Fruit fly (Drosophila melanogaster) whole organism, embryonic: ENCODE results near the gene CG7519.

Experiments
- Bdp1 ChIP-seq: fragments of 200-800 bp; sonication (Bioruptor generic); optimal IDR thresholded peaks from 3 replicates; lab custom pipeline; 2016; ENCODE audit warnings: missing biosample characterization, missing genetic modification characterization
- CG10366 ChIP-seq: fragments of 200-800 bp; sonication (Bioruptor generic); IDR thresholded peaks from 2 replicates; pipeline ENCODE4 v1.3.6; 2022; ENCODE audit warnings: missing biosample characterization, missing genetic modification characterization
- CG10462 ChIP-seq: fragments of 200-800 bp; sonication (Bioruptor generic); optimal IDR thresholded peaks from 2 replicates; lab custom pipeline; 2016; ENCODE audit warnings: missing biosample characterization, missing genetic modification characterization
- CG11398 ChIP-seq: fragments of 200-800 bp; sonication (Bioruptor generic); optimal IDR thresholded peaks from 2 replicates; lab custom pipeline; 2016; ENCODE audit warnings: missing biosample characterization, missing genetic modification characterization
- CG11695 ChIP-seq: fragments of 200-800 bp; sonication (Bioruptor generic); IDR thresholded peaks from 3 replicates; pipeline ENCODE4 v1.3.6; 2022; ENCODE audit warnings: missing biosample characterization, missing genetic modification characterization
- CG12104 ChIP-seq: fragments of 200-800 bp; sonication (Bioruptor generic); optimal IDR thresholded peaks from 3 replicates; lab custom pipeline; 2016; ENCODE audit warnings: missing biosample characterization, missing genetic modification characterization
- CG15269 ChIP-seq: fragments of 200-800 bp; sonication (Bioruptor generic); optimal IDR thresholded peaks from 2 replicates; lab custom pipeline; 2018; ENCODE audit warnings: missing biosample characterization, mild to moderate bottlenecking, missing genetic modification characterization, moderate library complexity
- CG15696 ChIP-seq: fragments of 200-800 bp; sonication (Bioruptor generic); optimal IDR thresholded peaks from 2 replicates; lab custom pipeline; 2019; ENCODE audit warnings: missing biosample characterization, mild to moderate bottlenecking, missing genetic modification characterization, moderate library complexity
- CG16813 ChIP-seq: fragments of 200-800 bp; sonication (Bioruptor generic); IDR thresholded peaks from 3 replicates; pipeline ENCODE4 v1.3.6; 2022; ENCODE audit warnings: missing biosample characterization, missing genetic modification characterization; ENCODE audit not compliant: partially characterized antibody
- CG17802 ChIP-seq: fragments of 200-800 bp; sonication (Bioruptor generic); optimal IDR thresholded peaks from 2 replicates; lab custom pipeline; 2018; ENCODE audit warnings: missing biosample characterization, mild to moderate bottlenecking, missing genetic modification characterization, moderate library complexity
- CG18476 ChIP-seq: fragments of 200-800 bp; sonication (Bioruptor generic); optimal IDR thresholded peaks from 2 replicates; lab custom pipeline; 2016; ENCODE audit warnings: missing biosample characterization, mild to moderate bottlenecking, missing genetic modification characterization
- CG18599 ChIP-seq: fragments of 200-800 bp; sonication (Bioruptor generic); optimal IDR thresholded peaks from 3 replicates; lab custom pipeline; 2017; ENCODE audit warnings: missing biosample characterization, missing genetic modification characterization, mild to moderate bottlenecking, moderate library complexity, missing genetic modification reagents
- CG2199 ChIP-seq: fragments of 200-800 bp; sonication (Bioruptor generic); IDR thresholded peaks from 3 replicates; pipeline ENCODE4 v1.3.6; 2022; ENCODE audit warnings: missing biosample characterization, missing genetic modification characterization
- CG30403 ChIP-seq: fragments of 200-800 bp; sonication (Bioruptor generic); optimal IDR thresholded peaks from 3 replicates; lab custom pipeline; 2016; ENCODE audit warnings: missing biosample characterization, missing genetic modification characterization
- CG3847 ChIP-seq: fragments of 200-800 bp; sonication (Bioruptor generic); IDR thresholded peaks from 2 replicates; pipeline ENCODE4 v1.3.6; 2022; ENCODE audit warnings: missing biosample characterization, missing genetic modification characterization
- CG4424 ChIP-seq: fragments of 200-800 bp; sonication (Bioruptor generic); optimal IDR thresholded peaks from 3 replicates; lab custom pipeline; 2016; ENCODE audit warnings: missing biosample characterization, missing genetic modification characterization
- CG4820 ChIP-seq: fragments of 200-800 bp; sonication (Bioruptor generic); optimal IDR thresholded peaks from 3 replicates; lab custom pipeline; 2016; ENCODE audit warnings: missing biosample characterization, missing genetic modification characterization
- CG9437 ChIP-seq: fragments of 200-800 bp; sonication (Bioruptor generic); optimal IDR thresholded peaks from 2 replicates; lab custom pipeline; 2018; ENCODE audit warnings: missing biosample characterization, mild to moderate bottlenecking, missing genetic modification characterization
- CG9609 ChIP-seq: fragments of 200-800 bp; sonication (Bioruptor generic); optimal IDR thresholded peaks from 3 replicates; lab custom pipeline; 2016; ENCODE audit warnings: missing biosample characterization, missing genetic modification characterization
- CG9876 ChIP-seq: fragments of 200-800 bp; sonication (Bioruptor generic); optimal IDR thresholded peaks from 2 replicates; lab custom pipeline; 2016; ENCODE audit warnings: missing biosample characterization, missing genetic modification characterization
- Dip2 ChIP-seq: fragments of 200-800 bp; sonication (Bioruptor generic); IDR thresholded peaks from 2 replicates; pipeline ENCODE4 v1.3.6; 2022; ENCODE audit warnings: missing biosample characterization, missing genetic modification characterization
- Elba2 ChIP-seq: fragments of 200-800 bp; sonication (Bioruptor generic); optimal IDR thresholded peaks from 3 replicates; lab custom pipeline; 2016; ENCODE audit warnings: missing biosample characterization, missing genetic modification characterization
- HLHmδ ChIP-seq: fragments of 200-800 bp; sonication (Bioruptor generic); optimal IDR thresholded peaks from 2 replicates; lab custom pipeline; 2018; ENCODE audit warnings: missing biosample characterization, mild to moderate bottlenecking, missing genetic modification characterization, moderate library complexity
- Hr39 ChIP-seq: fragments of >200 bp; optimal IDR thresholded peaks from 2 replicates; lab custom pipeline; 2017
- Mes4 ChIP-seq: fragments of 200-800 bp; sonication (Bioruptor generic); optimal IDR thresholded peaks from 2 replicates; lab custom pipeline; 2016; ENCODE audit warnings: missing biosample characterization, missing genetic modification characterization
- NFAT ChIP-seq: fragments of 200-800 bp; sonication (Bioruptor generic); IDR thresholded peaks from 2 replicates; pipeline ENCODE4 v1.3.6; 2022; ENCODE audit warnings: missing biosample characterization, missing genetic modification characterization
- Nf-YC ChIP-seq: fragments of 200-800 bp; optimal IDR thresholded peaks from 3 replicates; lab custom pipeline; 2019; ENCODE audit warnings: missing biosample characterization, mild to moderate bottlenecking, missing genetic modification characterization, moderate library complexity
- Ptx1 ChIP-seq: fragments of 200-800 bp; sonication (Bioruptor generic); IDR thresholded peaks from 2 replicates; pipeline ENCODE4 v1.3.6; 2022; ENCODE audit warnings: missing biosample characterization, missing genetic modification characterization
- Ravus ChIP-seq: fragments of 200-800 bp; sonication (Bioruptor generic); IDR thresholded peaks from 2 replicates; pipeline ENCODE4 v1.3.6; 2022; ENCODE audit warnings: missing biosample characterization, missing genetic modification characterization
- Rx ChIP-seq: fragments of 200-800 bp; sonication (Bioruptor generic); IDR thresholded peaks from 2 replicates; pipeline ENCODE4 v1.3.6; 2022; ENCODE audit warnings: missing biosample characterization, missing genetic modification characterization
- Sox100B ChIP-seq: fragments of 200-800 bp; sonication (Bioruptor generic); optimal IDR thresholded peaks from 3 replicates; lab custom pipeline; 2018; ENCODE audit warnings: missing biosample characterization, mild to moderate bottlenecking, missing genetic modification characterization
- Sry-β ChIP-seq: fragments of 200-800 bp; sonication (Bioruptor generic); optimal IDR thresholded peaks from 2 replicates; lab custom pipeline; 2018; ENCODE audit warnings: missing biosample characterization, mild to moderate bottlenecking, missing genetic modification characterization, moderate library complexity
- Taf1 ChIP-seq: fragments of 200-800 bp; sonication (Bioruptor generic); IDR thresholded peaks from 2 replicates; pipeline ENCODE4 v1.3.6; 2022; ENCODE audit warnings: missing biosample characterization, missing genetic modification characterization
- Tbp ChIP-seq: fragments of >200 bp; optimal IDR thresholded peaks from 2 replicates; lab custom pipeline; 2018; ENCODE audit warnings: missing biosample characterization, missing genetic modification characterization
- Trl ChIP-seq, 3 experiments: fragments of >200 bp in 2 of 3; fragments of 200-800 bp in 1 of 3; sonication (Bioruptor generic) in 1 of 3; optimal IDR thresholded peaks; 2 replicates in 1 of 3; 3 replicates in 2 of 3; lab custom pipeline; 2016 to 2017; ENCODE audit warnings: missing biosample characterization in 1 of 3, missing genetic modification characterization in 1 of 3
- cad ChIP-seq: fragments of >200 bp; optimal IDR thresholded peaks from 2 replicates; lab custom pipeline; 2017; ENCODE audit warnings: missing biosample characterization, missing genetic modification characterization
- chm ChIP-seq: fragments of 200-800 bp; sonication (Bioruptor generic); IDR thresholded peaks from 2 replicates; pipeline ENCODE4 v1.3.6; 2022; ENCODE audit warnings: missing biosample characterization, missing genetic modification characterization
- croc ChIP-seq: fragments of 200-800 bp; sonication (Bioruptor generic); conservative IDR thresholded peaks from 3 replicates; pipeline ENCODE4 v1.3.6; 2022; ENCODE audit warnings: missing biosample characterization, missing genetic modification characterization
- dati ChIP-seq: fragments of 200-800 bp; sonication (Bioruptor generic); IDR thresholded peaks from 2 replicates; pipeline ENCODE4 v1.3.6; 2022; ENCODE audit warnings: missing biosample characterization, missing genetic modification characterization
- dm ChIP-seq: fragments of 200-800 bp; sonication (Bioruptor generic); optimal IDR thresholded peaks from 3 replicates; lab custom pipeline; 2016; ENCODE audit warnings: missing biosample characterization, missing genetic modification characterization
- esg ChIP-seq: fragments of 200-800 bp; sonication (Bioruptor generic); conservative IDR thresholded peaks from 2 replicates; pipeline ENCODE4 v1.3.6; 2022; ENCODE audit warnings: missing biosample characterization, missing genetic modification characterization
- eve ChIP-seq, 2 experiments: fragments of >200 bp; optimal IDR thresholded peaks; 2 replicates each; lab custom pipeline; 2017; ENCODE audit warnings: missing biosample characterization in 2 of 2, missing genetic modification characterization in 2 of 2
- hkb ChIP-seq, 2 experiments: fragments of 200-800 bp in 1 of 2; fragments of >200 bp in 1 of 2; sonication (Bioruptor generic) in 1 of 2; IDR thresholded peaks in 1 of 2; optimal IDR thresholded peaks in 1 of 2; 2 replicates each; pipeline versions ENCODE4 v1.3.6 to Lab custom; 2017 to 2022; ENCODE audit warnings: missing biosample characterization in 1 of 2, missing genetic modification characterization in 1 of 2
- ind ChIP-seq: fragments of 200-800 bp; sonication (Bioruptor generic); optimal IDR thresholded peaks from 3 replicates; lab custom pipeline; 2016; ENCODE audit warnings: missing biosample characterization, missing genetic modification characterization
- nau ChIP-seq: fragments of 200-800 bp; sonication (Bioruptor generic); optimal IDR thresholded peaks from 3 replicates; lab custom pipeline; 2017; ENCODE audit warnings: missing biosample characterization, mild to moderate bottlenecking, missing genetic modification characterization, missing genetic modification reagents
- nerfin-2 ChIP-seq: fragments of 200-800 bp; sonication (Bioruptor generic); IDR thresholded peaks from 2 replicates; pipeline ENCODE4 v1.3.6; 2022; ENCODE audit warnings: missing biosample characterization, missing genetic modification characterization; ENCODE audit not compliant: partially characterized antibody
- oc ChIP-seq: fragments of 200-800 bp; sonication (Bioruptor generic); optimal IDR thresholded peaks from 2 replicates; lab custom pipeline; 2018; ENCODE audit warnings: missing biosample characterization, mild to moderate bottlenecking, missing genetic modification characterization, moderate library complexity
- ranshi ChIP-seq: fragments of 200-800 bp; sonication (Bioruptor generic); IDR thresholded peaks from 2 replicates; pipeline ENCODE4 v1.3.6; 2022; ENCODE audit warnings: missing biosample characterization, missing genetic modification characterization
- sqz ChIP-seq: fragments of 200-800 bp; sonication (Bioruptor generic); optimal IDR thresholded peaks from 3 replicates; lab custom pipeline; 2018; ENCODE audit warnings: missing biosample characterization, mild to moderate bottlenecking, missing genetic modification characterization
- stwl ChIP-seq: fragments of 200-800 bp; sonication (Bioruptor generic); optimal IDR thresholded peaks from 3 replicates; lab custom pipeline; 2018; ENCODE audit warnings: missing biosample characterization, mild to moderate bottlenecking, missing genetic modification characterization, moderate library complexity
- sug ChIP-seq: fragments of 200-800 bp; optimal IDR thresholded peaks from 2 replicates; lab custom pipeline; 2019; ENCODE audit warnings: missing biosample characterization, mild to moderate bottlenecking, missing genetic modification characterization, moderate library complexity
- unc-4 ChIP-seq: fragments of 200-800 bp; sonication (Bioruptor generic); IDR thresholded peaks from 2 replicates; pipeline ENCODE4 v1.3.6; 2022; ENCODE audit warnings: missing biosample characterization, missing genetic modification characterization; ENCODE audit not compliant: partially characterized antibody

Gene CG7519

DNA sequence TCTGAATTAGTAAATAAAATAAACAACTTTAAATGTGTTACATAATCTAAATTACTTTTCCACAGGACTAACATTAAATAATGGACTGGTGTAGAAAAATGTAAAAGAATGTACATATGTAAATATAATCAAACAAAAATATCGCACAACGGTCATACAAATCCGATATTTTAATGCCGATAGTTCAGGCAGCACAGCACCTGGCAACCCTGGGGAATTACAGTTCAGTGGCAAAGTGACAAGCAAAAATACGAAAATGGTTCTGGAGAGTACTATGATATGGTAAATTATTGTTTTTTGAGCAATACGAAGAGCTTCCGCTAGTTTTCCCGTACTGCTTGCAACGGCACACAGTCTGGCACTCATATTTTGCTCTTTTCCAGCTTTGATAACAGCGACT is 44.0 kb downstream of the CG7519 start, which contains the start of gene Rpn10 (continued):
- TF ChIP-seq Hr39 (lab: Kevin White, UChicago) = no peak
- no peak for TF ChIP-seq CG12104
- 0 out of 3 replicates have a peak, but pooled peaks have one; percentile 74 for TF ChIP-seq CG2199
- TF ChIP-seq HLHmδ = no peak
- TF ChIP-seq dm = peak; percentile 4
- TF ChIP-seq ranshi (GFP tag; lab: Robert Waterston, UW) = no peak
- peak; percentile 33 for TF ChIP-seq CG30403 (GFP tag; lab: Kevin White, UChicago)
- TF ChIP-seq Ptx1 = no peak
- no peak for TF ChIP-seq dati (GFP tag; lab: Robert Waterston, UW)
- no peak for TF ChIP-seq Dip2 (GFP tag; lab: Robert Waterston, UW)
- TF ChIP-seq CG4424 = peak; percentile 1
- TF ChIP-seq Trl (optimal IDR thresholded peaks at IDR 0.05; lab: Kevin White, UChicago) = no peak
- no peak for TF ChIP-seq Trl (GFP tag; optimal IDR thresholded peaks at IDR 0.05; lab: Kevin White, UChicago)
- no peak for TF ChIP-seq CG4820 (GFP tag; lab: Kevin White, UChicago)
- no peak for TF ChIP-seq sqz (GFP tag; lab: Kevin White, UChicago)
- peak; percentile 80 for TF ChIP-seq CG3847 (GFP tag; lab: Robert Waterston, UW)
- no peak for TF ChIP-seq Bdp1 (GFP tag; lab: Kevin White, UChicago)
- no peak for TF ChIP-seq NFAT (GFP tag; lab: Robert Waterston, UW)
- no peak for TF ChIP-seq Nf-YC
- no peak for TF ChIP-seq nau (GFP tag; lab: Kevin White, UChicago)
- no peak for TF ChIP-seq CG10462
- no peak for TF ChIP-seq Ravus (GFP tag; lab: Robert Waterston, UW)
- peak; percentile 57 for TF ChIP-seq sug (tag; lab: Kevin White, UChicago)
- no peak for TF ChIP-seq CG18599 (GFP tag; lab: Kevin White, UChicago)
- TF ChIP-seq CG9609 (GFP tag; lab: Kevin White, UChicago) = no peak
- TF ChIP-seq Elba2 (GFP tag; lab: Kevin White, UChicago) = no peak
- TF ChIP-seq cad (GFP tag; lab: Kevin White, UChicago) = no peak
- no peak for TF ChIP-seq CG15269 (tag; lab: Kevin White, UChicago)
- peak; percentile 90 for TF ChIP-seq nerfin-2 (GFP tag; lab: Robert Waterston, UW)
- no peak for TF ChIP-seq Tbp (GFP tag; lab: Kevin White, UChicago)
- peak; percentile 89 for TF ChIP-seq stwl
- TF ChIP-seq CG9437 (GFP tag; lab: Kevin White, UChicago) = peak; percentile 22
- no peak for TF ChIP-seq Rx
- no peak for TF ChIP-seq CG11398
- no peak for TF ChIP-seq CG15696 (tag; lab: Kevin White, UChicago)
- TF ChIP-seq chm (GFP tag; lab: Robert Waterston, UW) = no peak
- no peak for TF ChIP-seq Sry-β (GFP tag; lab: Kevin White, UChicago)
- no peak for TF ChIP-seq CG18476 (GFP tag; lab: Kevin White, UChicago)
- TF ChIP-seq Sox100B (GFP tag; lab: Kevin White, UChicago) = no peak
- TF ChIP-seq oc (tag; lab: Kevin White, UChicago) = no peak
- no peak for TF ChIP-seq Taf1 (GFP tag; lab: Robert Waterston, UW)
- no peak for TF ChIP-seq eve (GFP tag; optimal IDR thresholded peaks at IDR 0.05; lab: Kevin White, UChicago)
- peak; percentile 97 for TF ChIP-seq unc-4 (GFP tag; lab: Robert Waterston, UW)
- TF ChIP-seq croc (GFP tag; lab: Robert Waterston, UW) = no peak
- no peak for TF ChIP-seq hkb (optimal IDR thresholded peaks at IDR 0.05; lab: Kevin White, UChicago)
- TF ChIP-seq hkb (GFP tag; IDR thresholded peaks at IDR 0.05; lab: Robert Waterston, UW) = no peak; the same call in 1 of the 2 replicates
- TF ChIP-seq esg = no peak
- no peak for TF ChIP-seq CG17802 (tag; lab: Kevin White, UChicago)
- TF ChIP-seq Mes4 (GFP tag; lab: Kevin White, UChicago) = no peak
- TF ChIP-seq CG9876 = no peak
- peak; percentile 99 for TF ChIP-seq CG16813 (GFP tag; lab: Robert Waterston, UW)
- peak; percentile 4 for TF ChIP-seq ind (GFP tag; lab: Kevin White, UChicago)
- TF ChIP-seq CG10366 (GFP tag; lab: Robert Waterston, UW) = no peak
- TF ChIP-seq CG11695 = no peak
